Worm (Caenorhabditis elegans) whole organism, L4 larva: ENCODE measurements around the gene R09E10.13.
A peak's percentile ranks its signal among the peaks of the same experiment; 100 is the strongest.
"Not testable (repeated sequence)": the region's sequence is repeated elsewhere in the genome, so short reads cannot be mapped to it uniquely, and the experiment has no call there.

Experiments
- D1046.2 ChIP-seq: fragments of 200-800 bp; sonication (Bioruptor generic); IDR thresholded peaks from 2 replicates; pipeline ENCODE4 v1.3.6; 2022; ENCODE audit warnings: missing genetic modification characterization, missing compliant biosample characterization
- F10B5.3 ChIP-seq: sonication (generic microtip); optimal IDR thresholded peaks from 2 replicates; lab custom pipeline; 2016; ENCODE audit warnings: mild to moderate bottlenecking, missing genetic modification characterization, missing compliant biosample characterization
- F26F4.8 ChIP-seq: fragments of 200-800 bp; sonication (Bioruptor generic); conservative IDR thresholded peaks from 2 replicates; pipeline ENCODE4 v1.3.6; 2022; ENCODE audit warnings: missing genetic modification characterization, missing compliant biosample characterization
- F44E2.7 ChIP-seq: fragments of 200-800 bp; sonication (Bioruptor generic); IDR thresholded peaks from 2 replicates; pipeline ENCODE4 v2.1.2; 2022; ENCODE audit warnings: missing genetic modification characterization, missing compliant biosample characterization
- R02D3.7 ChIP-seq: fragments of 150-350 bp; sonication (generic microtip); optimal IDR thresholded peaks from 3 replicates; lab custom pipeline; 2014; ENCODE audit warnings: missing biosample characterization, missing genetic modification characterization
- Y48G9A.11 ChIP-seq: fragments of 200-800 bp; sonication (Bioruptor generic); IDR thresholded peaks from 2 replicates; pipeline ENCODE4 v1.3.6; 2022; ENCODE audit warnings: missing genetic modification reagents, missing genetic modification characterization, missing compliant biosample characterization
- ZK546.5 ChIP-seq, 2 experiments: sonication (generic microtip); optimal IDR thresholded peaks; 2 replicates each; lab custom pipeline; 2017; ENCODE audit warnings: missing biosample characterization in 2 of 2, missing genetic modification characterization in 2 of 2
- aha-1 ChIP-seq: fragments of 150-350 bp; peaks from one replicate; lab custom pipeline; 2014; ENCODE audit warnings: missing biosample characterization, missing genetic modification characterization
- arid-1 ChIP-seq: fragments of 200-800 bp; sonication (Bioruptor generic); conservative IDR thresholded peaks from 2 replicates; pipeline ENCODE4 v1.3.6; 2022; ENCODE audit warnings: missing genetic modification reagents, missing genetic modification characterization, missing compliant biosample characterization
- ceh-32 ChIP-seq: sonication (generic microtip); optimal IDR thresholded peaks from 2 replicates; lab custom pipeline; 2016; ENCODE audit warnings: mild to moderate bottlenecking, missing genetic modification characterization, missing compliant biosample characterization; ENCODE audit not compliant: poor library complexity
- ctbp-1 ChIP-seq: fragments of 200-800 bp; sonication (Bioruptor generic); IDR thresholded peaks from 2 replicates; pipeline ENCODE4 v1.3.6; 2022; ENCODE audit warnings: missing genetic modification reagents, missing genetic modification characterization, missing compliant biosample characterization
- dmd-8 ChIP-seq: fragments of 200-800 bp; sonication (Bioruptor generic); IDR thresholded peaks from 2 replicates; pipeline ENCODE4 v1.3.6; 2022; ENCODE audit warnings: missing genetic modification characterization, missing compliant biosample characterization
- dmd-9 ChIP-seq: fragments of 200-800 bp; sonication (Bioruptor generic); IDR thresholded peaks from 2 replicates; pipeline ENCODE4 v1.3.6; 2022; ENCODE audit warnings: missing genetic modification reagents, missing genetic modification characterization, missing compliant biosample characterization
- egl-43 ChIP-seq: fragments of 200-800 bp; sonication (Bioruptor generic); IDR thresholded peaks from 2 replicates; pipeline ENCODE4 v1.3.6; 2022; ENCODE audit warnings: missing genetic modification reagents, missing genetic modification characterization, missing compliant biosample characterization
- fos-1 ChIP-seq: fragments of 150-350 bp; optimal IDR thresholded peaks from 2 replicates; lab custom pipeline; 2014; ENCODE audit warnings: missing biosample characterization, missing genetic modification characterization
- gei-8 ChIP-seq: fragments of 200-800 bp; sonication (Bioruptor generic); optimal IDR thresholded peaks from 2 replicates; lab custom pipeline; 2018; ENCODE audit warnings: mild to moderate bottlenecking, missing genetic modification characterization, missing compliant biosample characterization
- hlh-11 ChIP-seq: fragments of 200-800 bp; sonication (Bioruptor generic); optimal IDR thresholded peaks from 2 replicates; lab custom pipeline; 2018; ENCODE audit warnings: mild to moderate bottlenecking, missing genetic modification characterization, missing compliant biosample characterization
- hmg-1.1 ChIP-seq: fragments of 200-800 bp; sonication (Bioruptor generic); IDR thresholded peaks from 2 replicates; pipeline ENCODE4 v1.3.6; 2022; ENCODE audit warnings: missing genetic modification reagents, missing genetic modification characterization, missing compliant biosample characterization
- jun-1 ChIP-seq: fragments of 150-350 bp; optimal IDR thresholded peaks from 2 replicates; lab custom pipeline; 2014; ENCODE audit warnings: missing biosample characterization, missing genetic modification reagents, missing genetic modification characterization
- lim-7 ChIP-seq: fragments of 200-800 bp; sonication (Bioruptor generic); IDR thresholded peaks from 2 replicates; pipeline ENCODE4 v1.3.6; 2022; ENCODE audit warnings: missing genetic modification characterization, missing compliant biosample characterization
- lin-29 ChIP-seq: fragments of 200-800 bp; sonication (Bioruptor generic); IDR thresholded peaks from 2 replicates; pipeline ENCODE4 v1.3.6; 2022; ENCODE audit warnings: missing genetic modification reagents, missing genetic modification characterization, missing compliant biosample characterization
- lin-38 ChIP-seq: fragments of 200-800 bp; sonication (Bioruptor generic); IDR thresholded peaks from 2 replicates; pipeline ENCODE4 v1.3.6; 2022; ENCODE audit warnings: missing genetic modification reagents, missing genetic modification characterization, missing compliant biosample characterization
- lin-39 ChIP-seq: fragments of 150-350 bp; optimal IDR thresholded peaks from 2 replicates; lab custom pipeline; 2014; ENCODE audit warnings: missing biosample characterization, missing genetic modification reagents, missing genetic modification characterization
- mdt-29 ChIP-seq: fragments of 200-800 bp; sonication (Bioruptor generic); IDR thresholded peaks from 2 replicates; pipeline ENCODE4 v1.3.6; 2022; ENCODE audit warnings: missing genetic modification reagents, missing genetic modification characterization, missing compliant biosample characterization
- mxl-2 ChIP-seq: fragments of 200-800 bp; sonication (Bioruptor generic); conservative IDR thresholded peaks from 2 replicates; pipeline ENCODE4 v1.3.6; 2022; ENCODE audit warnings: missing genetic modification reagents, missing genetic modification characterization, missing compliant biosample characterization
- nhr-42 ChIP-seq: fragments of 200-800 bp; sonication (Bioruptor generic); IDR thresholded peaks from 2 replicates; pipeline ENCODE4 v1.3.6; 2022; ENCODE audit warnings: missing genetic modification characterization, missing compliant biosample characterization
- nhr-48 ChIP-seq: sonication (generic microtip); optimal IDR thresholded peaks from 2 replicates; lab custom pipeline; 2016; ENCODE audit warnings: mild to moderate bottlenecking, missing genetic modification characterization, missing compliant biosample characterization
- pha-4 ChIP-seq, 2 experiments: fragments of 150-350 bp in 1 of 2; fragments of 200-800 bp in 1 of 2; sonication (Bioruptor generic) in 1 of 2; IDR thresholded peaks in 1 of 2; optimal IDR thresholded peaks in 1 of 2; 2 replicates each; pipeline versions ENCODE4 v1.3.6 to Lab custom; 2014 to 2022; ENCODE audit warnings: missing genetic modification characterization in 2 of 2, missing genetic modification reagents in 2 of 2, missing biosample characterization in 1 of 2, missing compliant biosample characterization in 1 of 2
- php-3 ChIP-seq: fragments of 200-800 bp; sonication (Bioruptor generic); IDR thresholded peaks from 2 replicates; pipeline ENCODE4 v1.3.6; 2022; ENCODE audit warnings: missing genetic modification reagents, missing genetic modification characterization, missing compliant biosample characterization
- saeg-2 ChIP-seq: fragments of 200-800 bp; sonication (Bioruptor generic); IDR thresholded peaks from 2 replicates; pipeline ENCODE4 v1.3.6; 2022; ENCODE audit warnings: missing genetic modification reagents, missing genetic modification characterization, missing compliant biosample characterization
- sdz-12 ChIP-seq: fragments of 200-800 bp; sonication (Bioruptor generic); optimal IDR thresholded peaks from 2 replicates; lab custom pipeline; 2018; ENCODE audit warnings: mild to moderate bottlenecking, missing genetic modification characterization, missing compliant biosample characterization
- set-16 ChIP-seq: fragments of 200-800 bp; sonication (Bioruptor generic); IDR thresholded peaks from 2 replicates; pipeline ENCODE4 v1.3.6; 2022; ENCODE audit warnings: missing genetic modification reagents, missing genetic modification characterization, missing compliant biosample characterization
- skn-1 ChIP-seq: fragments of 150-350 bp; optimal IDR thresholded peaks from 2 replicates; lab custom pipeline; 2014; ENCODE audit warnings: missing biosample characterization, missing genetic modification characterization
- snpc-1.2 ChIP-seq: fragments of 200-800 bp; sonication (Bioruptor generic); IDR thresholded peaks from 2 replicates; pipeline ENCODE4 v1.3.6; 2022; ENCODE audit warnings: missing genetic modification reagents, missing genetic modification characterization, missing compliant biosample characterization
- snpc-4 ChIP-seq: fragments of 150-350 bp; optimal IDR thresholded peaks from 2 replicates; lab custom pipeline; 2014; ENCODE audit warnings: missing biosample characterization, missing genetic modification characterization
- tra-1 ChIP-seq: fragments of 200-800 bp; sonication (Bioruptor generic); IDR thresholded peaks from 2 replicates; pipeline ENCODE4 v1.3.6; 2022; ENCODE audit warnings: missing genetic modification reagents, missing genetic modification characterization, missing compliant biosample characterization
- vab-7 ChIP-seq: fragments of 200-800 bp; sonication (Bioruptor generic); IDR thresholded peaks from 2 replicates; pipeline ENCODE4 v1.3.6; 2022; ENCODE audit warnings: missing genetic modification reagents, missing genetic modification characterization, missing compliant biosample characterization

R09E10.13 gene

DNA sequence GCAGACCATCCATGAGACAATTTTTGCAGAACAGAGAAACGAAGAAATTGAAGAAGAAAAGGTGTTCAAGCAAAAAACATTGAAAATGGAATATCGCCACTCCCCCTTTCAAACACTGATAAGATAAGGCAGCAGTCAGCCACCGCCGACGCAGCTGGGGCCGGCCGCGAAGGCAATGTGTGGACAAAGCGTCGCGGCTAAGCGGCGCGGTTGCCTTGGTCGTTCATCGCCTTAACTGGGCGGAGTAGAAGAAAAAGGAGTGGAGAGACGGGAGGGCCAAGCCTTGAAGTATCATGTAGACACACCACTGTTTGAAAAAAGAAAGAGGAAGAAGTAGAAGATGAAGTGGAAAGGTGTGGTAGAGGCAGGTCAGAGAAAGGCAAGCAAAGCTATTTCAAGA is 36.0 kb upstream of the R09E10.13 start (continued):
- TF ChIP-seq R02D3.7 (tag; lab: Kevin White, UChicago) (no peak), mxl-2 (no peak), lin-29 (no peak), fos-1 (no peak), gei-8 (GFP tag; lab: Kevin White, UChicago) (no peak), aha-1 (tag; lab: Kevin White, UChicago) (peak; percentile 72), saeg-2 (GFP tag; lab: Robert Waterston, UW) (0 out of 2 replicates have a peak, but pooled peaks have one; percentile 23), snpc-4 (tag; lab: Kevin White, UChicago) (no peak), F44E2.7 (GFP tag; lab: Robert Waterston, UW) (no peak), nhr-48 (tag; lab: Kevin White, UChicago) (no peak), ceh-32 (tag; lab: Kevin White, UChicago) (no peak), tra-1 (GFP tag; lab: Robert Waterston, UW) (0 out of 2 replicates have a peak, but pooled peaks have one; percentile 28), hlh-11 (tag; lab: Kevin White, UChicago) (peak; percentile 84), skn-1 (tag; lab: Kevin White, UChicago) (no peak), jun-1 (tag; lab: Kevin White, UChicago) (no peak), lin-39 (tag; lab: Kevin White, UChicago) (no peak), snpc-1.2 (GFP tag; lab: Robert Waterston, UW) (peak; percentile 42; the same call in 1 of the 2 replicates), dmd-9 (GFP tag; lab: Robert Waterston, UW) (no peak), hmg-1.1 (peak; percentile 50; the same call in 1 of the 2 replicates), ZK546.5 (tag; optimal IDR thresholded peaks at IDR 0.05; lab: Kevin White, UChicago) (no peak), sdz-12 (GFP tag; lab: Kevin White, UChicago) (no peak), nhr-42 (GFP tag; lab: Robert Waterston, UW) (no peak), mdt-29 (GFP tag; lab: Robert Waterston, UW) (no peak), dmd-8 (no peak)

DNA sequence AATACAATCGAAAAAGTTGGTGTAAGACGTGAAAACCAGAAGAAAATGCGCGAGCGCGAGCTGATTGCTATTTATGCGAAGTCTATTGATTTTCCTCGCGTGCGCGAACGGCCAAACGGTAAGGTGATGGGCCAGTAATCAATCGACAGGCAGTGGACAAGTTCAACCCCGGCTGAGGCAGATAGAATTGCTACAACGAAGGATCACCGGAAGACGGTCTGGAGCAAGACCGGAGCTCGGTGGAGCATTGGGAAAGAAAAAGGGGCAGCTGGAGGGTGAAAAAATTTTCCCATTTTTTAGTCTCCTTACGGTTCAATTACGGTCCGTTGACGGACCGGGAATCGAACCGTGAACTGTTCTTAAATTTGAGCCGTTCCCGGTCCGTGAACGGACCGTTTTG is 28.4 kb upstream of the R09E10.13 start:
- TF ChIP-seq pha-4 (GFP tag; IDR thresholded peaks at IDR 0.05; lab: Robert Waterston, UW) (peak; percentile 54), ctbp-1 (GFP tag; lab: Robert Waterston, UW) (peak; percentile 50; the same call in 1 of the 2 replicates), hmg-1.1 (0 out of 2 replicates have a peak, but pooled peaks have one; percentile 17), lin-29 (0 out of 2 replicates have a peak, but pooled peaks have one; percentile 12), F26F4.8 (peak; percentile 54; the same call in 1 of the 2 replicates), dmd-8 (peak; percentile 68; the same call in 1 of the 2 replicates), Y48G9A.11 (peak; percentile 50; the same call in 1 of the 2 replicates), lin-38 (GFP tag; lab: Robert Waterston, UW) (peak; percentile 35; the same call in 1 of the 2 replicates), set-16 (peak; percentile 56), egl-43 (peak; percentile 83), lim-7 (GFP tag; lab: Robert Waterston, UW) (peak; percentile 61; the same call in 1 of the 2 replicates), arid-1 (GFP tag; lab: Robert Waterston, UW) (0 out of 2 replicates have a peak, but pooled peaks have one; percentile 50), php-3 (GFP tag; lab: Robert Waterston, UW) (peak; percentile 48; the same call in 1 of the 2 replicates), vab-7 (GFP tag; lab: Robert Waterston, UW) (peak; percentile 61), snpc-1.2 (GFP tag; lab: Robert Waterston, UW) (peak; percentile 88), mdt-29 (GFP tag; lab: Robert Waterston, UW) (peak; percentile 54; the same call in 1 of the 2 replicates), D1046.2 (GFP tag; lab: Robert Waterston, UW) (0 out of 2 replicates have a peak, but pooled peaks have one; percentile 62)
- not testable (repeated sequence) for TF ChIP-seq pha-4 (tag; optimal IDR thresholded peaks at IDR 0.05; lab: Kevin White, UChicago)

DNA sequence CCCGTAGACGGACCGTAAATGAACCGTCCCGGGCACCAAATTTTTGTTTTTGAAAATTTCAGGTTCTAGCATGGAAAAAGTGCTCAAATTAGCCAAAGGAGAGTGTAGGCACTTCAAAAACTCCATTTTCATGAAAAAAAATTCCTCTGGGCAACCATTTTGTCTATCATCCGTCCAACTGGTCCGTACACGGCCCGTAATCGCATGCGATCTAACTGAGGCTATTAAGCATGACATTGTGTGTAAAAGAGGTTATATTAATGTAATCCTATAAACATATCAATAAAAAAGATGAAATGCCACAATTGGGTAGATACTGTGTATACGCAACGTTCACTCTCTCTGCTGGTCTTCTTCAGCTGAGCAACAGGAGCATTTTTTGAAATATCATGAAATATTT is 27.7 kb upstream of the R09E10.13 start, which contains the start of gene R09E10.1:
TSS of gene R09E10.1 (minus strand) at position 101 of the 400 bp plus-strand sequence.
- TF ChIP-seq F10B5.3 (tag; lab: Kevin White, UChicago); dmd-8; F26F4.8: not testable (repeated sequence)
